Fruit fly (Drosophila melanogaster): ENCODE data around the gene twr.

DNA sequence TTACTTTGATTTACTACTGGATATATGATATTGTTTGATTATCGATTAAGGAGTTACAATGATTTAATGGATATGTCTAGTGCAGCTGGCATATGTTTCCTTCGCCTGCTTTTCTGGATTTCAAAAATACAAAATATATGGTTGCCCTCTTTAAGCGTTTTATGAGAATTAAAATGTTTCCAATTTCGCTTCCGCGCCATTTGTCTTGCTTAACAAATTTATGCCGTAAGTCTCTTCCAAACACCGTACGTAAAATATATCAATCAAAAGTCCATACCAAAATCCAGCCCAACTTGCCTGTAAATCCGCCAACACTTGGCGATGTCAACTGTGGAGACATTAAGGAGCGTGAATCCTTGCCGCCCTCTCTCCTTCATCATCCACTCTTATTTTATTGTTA is 28.5 kb upstream of the twr start, which contains the start of gene CG15177:
- TF ChIP-seq Eip78C (GFP tag) (no peak), CG4318 (GFP tag; optimal IDR thresholded peaks at IDR 0.05) (no peak), CG11762 (GFP tag; optimal IDR thresholded peaks at IDR 0.05; ENCODE audit: insufficient read depth) (no peak), salr (GFP tag; optimal IDR thresholded peaks at IDR 0.05) (no peak), CG11294 (GFP tag; IDR thresholded peaks at IDR 0.05) (no peak), net (GFP tag; optimal IDR thresholded peaks at IDR 0.05) (no peak), Hr4 (GFP tag; optimal IDR thresholded peaks at IDR 0.05) (no peak), CG16779 (tag; optimal IDR thresholded peaks at IDR 0.05) (no peak), Gug (GFP tag; IDR thresholded peaks at IDR 0.05) (no peak), Hr39 (GFP tag; optimal IDR thresholded peaks at IDR 0.05) (no peak), Ets96B (tag; optimal IDR thresholded peaks at IDR 0.05) (no peak), topi (GFP tag; optimal IDR thresholded peaks at IDR 0.05) (no peak), acj6 (GFP tag; optimal IDR thresholded peaks at IDR 0.05) (no peak), Eip75B (GFP tag; optimal IDR thresholded peaks at IDR 0.05) (no peak)

Data from whole organism, prepupa.